Worm (Caenorhabditis elegans) whole organism, L2 larva: ENCODE data around the gene marb-1.

ENCODE experiments used
- lin-13 ChIP-seq: fragments of 150-350 bp; optimal IDR thresholded peaks from 2 replicates; lab custom pipeline; 2014; ENCODE audit warnings: missing biosample characterization, missing genetic modification reagents, missing genetic modification characterization
- nhr-23 ChIP-seq: fragments of 150-350 bp; optimal IDR thresholded peaks from 2 replicates; lab custom pipeline; 2014; ENCODE audit warnings: missing biosample characterization, missing genetic modification reagents, missing genetic modification characterization
- nhr-25 ChIP-seq: fragments of 150-350 bp; sonication (generic microtip); optimal IDR thresholded peaks from 3 replicates; lab custom pipeline; 2014; ENCODE audit warnings: missing biosample characterization, missing genetic modification characterization

DNA sequence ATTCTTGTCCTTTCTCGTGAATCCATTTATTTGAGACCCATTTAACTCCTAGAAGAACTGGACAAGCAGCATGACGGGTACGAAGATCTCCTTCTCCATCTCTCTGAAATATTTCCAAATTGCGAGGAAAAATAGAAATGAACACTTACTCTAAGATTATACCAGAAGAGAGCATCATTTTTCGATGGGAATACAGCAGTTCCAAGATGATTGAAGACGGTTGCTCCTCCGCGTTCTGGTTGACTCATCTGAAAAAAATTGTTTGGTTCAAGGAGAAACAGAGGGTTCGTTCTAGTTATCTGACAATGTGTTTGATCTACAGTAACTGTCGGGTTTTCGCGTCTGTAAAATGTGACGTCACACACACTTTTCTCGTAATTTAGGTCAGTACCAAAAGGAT lies 2.5 kb upstream of the marb-1 start:
- no peak for TF ChIP-seq nhr-23 (tag; lab: Kevin White, UChicago)
- no peak for TF ChIP-seq nhr-25 (tag; lab: Kevin White, UChicago)
- no peak for TF ChIP-seq lin-13 (GFP tag; lab: Kevin White, UChicago)
